Worm (Caenorhabditis elegans) whole organism, L4 larva: ENCODE results near the gene F47B8.2.

ENCODE experiments used
- F49E8.2 ChIP-seq: sonication (generic microtip); optimal IDR thresholded peaks from 2 replicates; lab custom pipeline; 2016; ENCODE audit warnings: missing compliant biosample characterization, mild to moderate bottlenecking, missing genetic modification characterization, borderline replicate concordance
- Y105C5A.15 ChIP-seq: fragments of 200-800 bp; sonication (Bioruptor generic); IDR thresholded peaks from 2 replicates; pipeline ENCODE4 v1.3.6; 2022; ENCODE audit warnings: missing genetic modification characterization, missing compliant biosample characterization
- Y48G9A.11 ChIP-seq: fragments of 200-800 bp; sonication (Bioruptor generic); IDR thresholded peaks from 2 replicates; pipeline ENCODE4 v1.3.6; 2022; ENCODE audit warnings: missing genetic modification reagents, missing genetic modification characterization, missing compliant biosample characterization
- ZK337.2 ChIP-seq: fragments of 200-800 bp; sonication (Bioruptor generic); IDR thresholded peaks from 2 replicates; pipeline ENCODE4 v1.3.6; 2022; ENCODE audit warnings: missing genetic modification reagents, missing genetic modification characterization, missing compliant biosample characterization
- ZK546.5 ChIP-seq, 2 experiments: sonication (generic microtip); optimal IDR thresholded peaks; 2 replicates each; lab custom pipeline; 2017; ENCODE audit warnings: missing biosample characterization in 2 of 2, missing genetic modification characterization in 2 of 2
- aha-1 ChIP-seq: fragments of 150-350 bp; peaks from one replicate; lab custom pipeline; 2014; ENCODE audit warnings: missing biosample characterization, missing genetic modification characterization
- aly-2 ChIP-seq: sonication (generic microtip); optimal IDR thresholded peaks from 2 replicates; lab custom pipeline; 2018; ENCODE audit warnings: missing biosample characterization, missing genetic modification characterization
- arid-1 ChIP-seq: fragments of 200-800 bp; sonication (Bioruptor generic); conservative IDR thresholded peaks from 2 replicates; pipeline ENCODE4 v1.3.6; 2022; ENCODE audit warnings: missing genetic modification reagents, missing genetic modification characterization, missing compliant biosample characterization
- ceh-32 ChIP-seq: sonication (generic microtip); optimal IDR thresholded peaks from 2 replicates; lab custom pipeline; 2016; ENCODE audit warnings: mild to moderate bottlenecking, missing genetic modification characterization, missing compliant biosample characterization; ENCODE audit not compliant: poor library complexity
- ceh-82 ChIP-seq: sonication (generic microtip); optimal IDR thresholded peaks from 2 replicates; lab custom pipeline; 2017; ENCODE audit warnings: missing biosample characterization, missing genetic modification characterization
- ces-1 ChIP-seq: fragments of 150-350 bp; sonication (generic microtip); optimal IDR thresholded peaks from 4 replicates; lab custom pipeline; 2014; ENCODE audit warnings: missing biosample characterization, missing genetic modification reagents, missing genetic modification characterization
- cey-2 ChIP-seq: sonication (generic microtip); optimal IDR thresholded peaks from 3 replicates; lab custom pipeline; 2017; ENCODE audit warnings: missing genetic modification characterization, mild to moderate bottlenecking, missing compliant biosample characterization, antibody characterized with exemption, borderline replicate concordance; ENCODE audit not compliant: insufficient read depth
- daf-16 ChIP-seq, 3 experiments: sonication (generic microtip); optimal IDR thresholded peaks; 2 replicates each; lab custom pipeline; 2016 to 2017; ENCODE audit warnings: missing genetic modification characterization in 3 of 3, missing genetic modification reagents in 3 of 3, mild to moderate bottlenecking in 2 of 3, missing compliant biosample characterization in 2 of 3, missing biosample characterization in 1 of 3, moderate library complexity in 1 of 3
- daf-8 ChIP-seq: fragments of 200-800 bp; sonication (Bioruptor generic); IDR thresholded peaks from 2 replicates; pipeline ENCODE4 v1.3.6; 2022; ENCODE audit warnings: missing genetic modification characterization, missing compliant biosample characterization
- dmd-8 ChIP-seq: fragments of 200-800 bp; sonication (Bioruptor generic); IDR thresholded peaks from 2 replicates; pipeline ENCODE4 v1.3.6; 2022; ENCODE audit warnings: missing genetic modification characterization, missing compliant biosample characterization
- dmd-9 ChIP-seq: fragments of 200-800 bp; sonication (Bioruptor generic); IDR thresholded peaks from 2 replicates; pipeline ENCODE4 v1.3.6; 2022; ENCODE audit warnings: missing genetic modification reagents, missing genetic modification characterization, missing compliant biosample characterization
- dpl-1 ChIP-seq: fragments of 150-350 bp; optimal IDR thresholded peaks from 2 replicates; lab custom pipeline; 2014; ENCODE audit warnings: missing biosample characterization, missing genetic modification reagents, missing genetic modification characterization
- egl-27 ChIP-seq: sonication (generic microtip); optimal IDR thresholded peaks from 3 replicates; lab custom pipeline; 2017; ENCODE audit warnings: missing biosample characterization, missing genetic modification reagents, missing genetic modification characterization
- egl-43 ChIP-seq: fragments of 200-800 bp; sonication (Bioruptor generic); IDR thresholded peaks from 2 replicates; pipeline ENCODE4 v1.3.6; 2022; ENCODE audit warnings: missing genetic modification reagents, missing genetic modification characterization, missing compliant biosample characterization
- fos-1 ChIP-seq: fragments of 150-350 bp; optimal IDR thresholded peaks from 2 replicates; lab custom pipeline; 2014; ENCODE audit warnings: missing biosample characterization, missing genetic modification characterization
- gei-8 ChIP-seq: fragments of 200-800 bp; sonication (Bioruptor generic); optimal IDR thresholded peaks from 2 replicates; lab custom pipeline; 2018; ENCODE audit warnings: mild to moderate bottlenecking, missing genetic modification characterization, missing compliant biosample characterization
- hlh-30 ChIP-seq: sonication (generic microtip); optimal IDR thresholded peaks from 2 replicates; lab custom pipeline; 2017; ENCODE audit warnings: antibody characterized with exemption, mild to moderate bottlenecking, missing genetic modification characterization, missing compliant biosample characterization; ENCODE audit not compliant: insufficient read depth
- lin-13 ChIP-seq: fragments of 150-350 bp; optimal IDR thresholded peaks from 2 replicates; lab custom pipeline; 2014; ENCODE audit warnings: missing biosample characterization, missing genetic modification reagents, missing genetic modification characterization
- lin-15B ChIP-seq: fragments of 150-350 bp; sonication (generic microtip); optimal IDR thresholded peaks from 3 replicates; lab custom pipeline; 2014; ENCODE audit warnings: missing biosample characterization, missing genetic modification characterization
- lin-38 ChIP-seq: fragments of 200-800 bp; sonication (Bioruptor generic); IDR thresholded peaks from 2 replicates; pipeline ENCODE4 v1.3.6; 2022; ENCODE audit warnings: missing genetic modification reagents, missing genetic modification characterization, missing compliant biosample characterization
- lin-39 ChIP-seq: fragments of 150-350 bp; optimal IDR thresholded peaks from 2 replicates; lab custom pipeline; 2014; ENCODE audit warnings: missing biosample characterization, missing genetic modification reagents, missing genetic modification characterization
- mdl-1 ChIP-seq, 2 experiments: fragments of 150-350 bp in 1 of 2; sonication (generic microtip) in 1 of 2; optimal IDR thresholded peaks; 2 replicates each; lab custom pipeline; 2014 to 2017; ENCODE audit warnings: missing biosample characterization in 2 of 2, missing genetic modification characterization in 2 of 2
- mxl-3 ChIP-seq: fragments of 200-800 bp; sonication (Bioruptor generic); optimal IDR thresholded peaks from 2 replicates; lab custom pipeline; 2018; ENCODE audit warnings: mild to moderate bottlenecking, missing genetic modification characterization, missing compliant biosample characterization
- nhr-102 ChIP-seq: sonication (generic microtip); optimal IDR thresholded peaks from 2 replicates; lab custom pipeline; 2016; ENCODE audit warnings: mild to moderate bottlenecking, missing genetic modification characterization, moderate library complexity, missing compliant biosample characterization
- nhr-11 ChIP-seq: fragments of 150-350 bp; optimal IDR thresholded peaks from 2 replicates; lab custom pipeline; 2014; ENCODE audit warnings: missing biosample characterization, missing genetic modification characterization
- nhr-111 ChIP-seq: fragments of 200-800 bp; sonication (Bioruptor generic); optimal IDR thresholded peaks from 2 replicates; lab custom pipeline; 2018; ENCODE audit warnings: mild to moderate bottlenecking, missing genetic modification characterization, missing compliant biosample characterization
- nhr-25 ChIP-seq: sonication (generic microtip); optimal IDR thresholded peaks from 2 replicates; lab custom pipeline; 2017; ENCODE audit warnings: missing genetic modification characterization, mild to moderate bottlenecking, missing compliant biosample characterization, antibody characterized with exemption, moderate library complexity, borderline replicate concordance; ENCODE audit not compliant: insufficient read depth
- nhr-28 ChIP-seq: fragments of 150-350 bp; optimal IDR thresholded peaks from 2 replicates; lab custom pipeline; 2014; ENCODE audit warnings: missing biosample characterization, missing genetic modification characterization
- nhr-42 ChIP-seq: fragments of 200-800 bp; sonication (Bioruptor generic); IDR thresholded peaks from 2 replicates; pipeline ENCODE4 v1.3.6; 2022; ENCODE audit warnings: missing genetic modification characterization, missing compliant biosample characterization
- nhr-6 ChIP-seq: fragments of 150-350 bp; optimal IDR thresholded peaks from 2 replicates; lab custom pipeline; 2014; ENCODE audit warnings: missing biosample characterization, missing genetic modification characterization
- nhr-76 ChIP-seq: fragments of 150-350 bp; optimal IDR thresholded peaks from 2 replicates; lab custom pipeline; 2014; ENCODE audit warnings: missing biosample characterization, missing genetic modification characterization
- rbr-2 ChIP-seq: sonication (generic microtip); optimal IDR thresholded peaks from 2 replicates; lab custom pipeline; 2016; ENCODE audit warnings: missing genotype, missing genetic modification characterization, missing compliant biosample characterization
- saeg-2 ChIP-seq: fragments of 200-800 bp; sonication (Bioruptor generic); IDR thresholded peaks from 2 replicates; pipeline ENCODE4 v1.3.6; 2022; ENCODE audit warnings: missing genetic modification reagents, missing genetic modification characterization, missing compliant biosample characterization
- set-16 ChIP-seq: fragments of 200-800 bp; sonication (Bioruptor generic); IDR thresholded peaks from 2 replicates; pipeline ENCODE4 v1.3.6; 2022; ENCODE audit warnings: missing genetic modification reagents, missing genetic modification characterization, missing compliant biosample characterization
- snpc-1.2 ChIP-seq: fragments of 200-800 bp; sonication (Bioruptor generic); IDR thresholded peaks from 2 replicates; pipeline ENCODE4 v1.3.6; 2022; ENCODE audit warnings: missing genetic modification reagents, missing genetic modification characterization, missing compliant biosample characterization
- snpc-4 ChIP-seq: fragments of 150-350 bp; optimal IDR thresholded peaks from 2 replicates; lab custom pipeline; 2014; ENCODE audit warnings: missing biosample characterization, missing genetic modification characterization
- unc-130 ChIP-seq: sonication (generic microtip); optimal IDR thresholded peaks from 2 replicates; lab custom pipeline; 2016; ENCODE audit warnings: missing genetic modification reagents, missing genetic modification characterization, missing compliant biosample characterization
- vab-7 ChIP-seq: fragments of 200-800 bp; sonication (Bioruptor generic); IDR thresholded peaks from 2 replicates; pipeline ENCODE4 v1.3.6; 2022; ENCODE audit warnings: missing genetic modification reagents, missing genetic modification characterization, missing compliant biosample characterization
- zfp-3 ChIP-seq: fragments of 200-800 bp; sonication (Bioruptor generic); conservative IDR thresholded peaks from 2 replicates; pipeline ENCODE4 v1.3.6; 2022; ENCODE audit warnings: missing genetic modification reagents, missing genetic modification characterization, missing compliant biosample characterization

F47B8.2 gene

ce11 chrV:14354258-14354877, 37.9 kb upstream of the F47B8.2 start, which contains the start of gene Y49A3A.3 (continued):
- TF ChIP-seq nhr-111 (GFP tag; lab: Kevin White, UChicago) (peak; percentile 28), saeg-2 (GFP tag; lab: Robert Waterston, UW) (0 out of 2 replicates have a peak, but pooled peaks have one; percentile 48), hlh-30 (no peak), nhr-102 (tag; lab: Kevin White, UChicago) (peak; percentile 91), nhr-11 (tag; lab: Kevin White, UChicago) (no peak), rbr-2 (tag; lab: Kevin White, UChicago) (no peak), lin-38 (GFP tag; lab: Robert Waterston, UW) (peak; percentile 66), snpc-4 (tag; lab: Kevin White, UChicago) (no peak), Y48G9A.11 (no peak), lin-39 (tag; lab: Kevin White, UChicago) (no peak), Y105C5A.15 (GFP tag; lab: Robert Waterston, UW) (peak; percentile 49; the same call in 1 of the 2 replicates), daf-16 (GFP tag; optimal IDR thresholded peaks at IDR 0.05; lab: Kevin White, UChicago) (peak in 1 of 2 experiments; percentile 28), daf-16 (tag; optimal IDR thresholded peaks at IDR 0.05; lab: Kevin White, UChicago) (peak; percentile 61), snpc-1.2 (GFP tag; lab: Robert Waterston, UW) (peak; percentile 68; the same call in 1 of the 2 replicates), daf-8 (GFP tag; lab: Robert Waterston, UW) (no peak), ceh-32 (no peak), nhr-28 (tag; lab: Kevin White, UChicago) (no peak), F49E8.2 (tag; lab: Kevin White, UChicago) (no peak), nhr-25 (tag; lab: Kevin White, UChicago) (peak; percentile 59), egl-43 (GFP tag; lab: Robert Waterston, UW) (peak; percentile 69; the same call in 1 of the 2 replicates), unc-130 (no peak), cey-2 (tag; lab: Kevin White, UChicago) (no peak), lin-15B (tag; lab: Kevin White, UChicago) (no peak), dmd-9 (GFP tag; lab: Robert Waterston, UW) (no peak), arid-1 (GFP tag; lab: Robert Waterston, UW) (peak; percentile 58; the same call in 1 of the 2 replicates), dpl-1 (GFP tag; lab: Kevin White, UChicago) (no peak), gei-8 (GFP tag; lab: Kevin White, UChicago) (no peak), egl-27 (tag; lab: Kevin White, UChicago) (no peak), nhr-42 (GFP tag; lab: Robert Waterston, UW) (0 out of 2 replicates have a peak, but pooled peaks have one; percentile 27), aly-2 (peak; percentile 83), fos-1 (tag; lab: Kevin White, UChicago) (no peak), dmd-8 (GFP tag; lab: Robert Waterston, UW) (no peak), nhr-6 (tag; lab: Kevin White, UChicago) (peak; percentile 56), aha-1 (tag; lab: Kevin White, UChicago) (peak; percentile 94), vab-7 (GFP tag; lab: Robert Waterston, UW) (peak; percentile 49; the same call in 1 of the 2 replicates), ZK337.2 (GFP tag; lab: Robert Waterston, UW) (no peak), zfp-3 (GFP tag; lab: Robert Waterston, UW) (peak; percentile 82; the same call in 1 of the 2 replicates), mdl-1 (tag; optimal IDR thresholded peaks at IDR 0.05; lab: Kevin White, UChicago) (no peak)
- TF ChIP-seq, all 104 proteins: peak for 46

- TF ChIP-seq mdl-1 (tag; optimal IDR thresholded peaks at IDR 0.05; lab: Kevin White, UChicago): no peak
- TF ChIP-seq mxl-3 (GFP tag; lab: Kevin White, UChicago): peak; percentile 5
- TF ChIP-seq nhr-76 (tag; lab: Kevin White, UChicago): no peak
- peak; percentile 56 for TF ChIP-seq set-16
- TF ChIP-seq ces-1 (GFP tag; lab: Kevin White, UChicago): no peak
- no peak for TF ChIP-seq ceh-82 (tag; lab: Kevin White, UChicago)
- TF ChIP-seq dpl-1 (GFP tag; lab: Kevin White, UChicago): no peak
- no peak for TF ChIP-seq lin-13 (GFP tag; lab: Kevin White, UChicago)
- no peak for TF ChIP-seq ZK546.5 (tag; optimal IDR thresholded peaks at IDR 0.05; lab: Kevin White, UChicago)
- TF ChIP-seq aha-1 (tag; lab: Kevin White, UChicago): peak; percentile 81
These were observed 35.6 kb upstream of the F47B8.2 start for ce11 chrV:14352032-14352431.
